Worm (Caenorhabditis elegans): ENCODE results near the gene col-93.
"Not testable (repeated sequence)": the region's sequence is repeated elsewhere in the genome, so short reads cannot be mapped to it uniquely, and the experiment has no call there.

Gene col-93

ce11 chrIII:10985559-10986036, at the start of gene col-93:
col-93 (minus strand) TSS chrIII:10985609.
- TF ChIP-seq ets-7 (tag; optimal IDR thresholded peaks at IDR 0.05) (no peak), tbx-37 (GFP tag; conservative IDR thresholded peaks at IDR 0.05) (no peak), hnd-1 (tag; optimal IDR thresholded peaks at IDR 0.05) (no peak), scrt-1 (GFP tag; IDR thresholded peaks at IDR 0.05) (no peak), hmbx-1 (tag; optimal IDR thresholded peaks at IDR 0.05) (no peak), ceh-13 (GFP tag; optimal IDR thresholded peaks at IDR 0.05) (no peak), aly-1 (tag; optimal IDR thresholded peaks at IDR 0.05) (no peak), tbx-11 (GFP tag; IDR thresholded peaks at IDR 0.05) (no peak), B0310.2 (tag; optimal IDR thresholded peaks at IDR 0.05) (no peak), ama-1 (optimal IDR thresholded peaks at IDR 0.05) (no peak), tra-4 (tag; optimal IDR thresholded peaks at IDR 0.05) (no peak), F13C5.2 (tag; optimal IDR thresholded peaks at IDR 0.05) (no peak), ceh-36 (tag; optimal IDR thresholded peaks at IDR 0.05) (no peak), hmg-4 (GFP tag; optimal IDR thresholded peaks at IDR 0.05) (no peak), pes-1 (GFP tag; IDR thresholded peaks at IDR 0.05) (no peak), flt-1 (GFP tag; IDR thresholded peaks at IDR 0.05) (no peak)

ce11 chrIII:11032872-11033271, 47.5 kb upstream of the col-93 start, which contains the start of gene Y48A6B.9:
Y48A6B.9 (plus strand) TSS chrIII:11033172.
- TF ChIP-seq pes-1 (GFP tag; IDR thresholded peaks at IDR 0.05) = no peak
- TF ChIP-seq flt-1 (GFP tag; IDR thresholded peaks at IDR 0.05) = no peak
- no peak for TF ChIP-seq F13C5.2 (tag; optimal IDR thresholded peaks at IDR 0.05)
- TF ChIP-seq B0310.2 (tag; optimal IDR thresholded peaks at IDR 0.05) = no peak
- no peak for TF ChIP-seq ceh-36 (tag; optimal IDR thresholded peaks at IDR 0.05)
- no peak for TF ChIP-seq ama-1 (optimal IDR thresholded peaks at IDR 0.05)
- TF ChIP-seq ceh-13 (GFP tag; optimal IDR thresholded peaks at IDR 0.05) = no peak
- no peak for TF ChIP-seq scrt-1 (GFP tag; IDR thresholded peaks at IDR 0.05)
- TF ChIP-seq aly-1 (tag; optimal IDR thresholded peaks at IDR 0.05) = no peak

- TF ChIP-seq tbx-37 (GFP tag; conservative IDR thresholded peaks at IDR 0.05) (no peak), pes-1 (GFP tag; IDR thresholded peaks at IDR 0.05) (no peak), ets-7 (tag; optimal IDR thresholded peaks at IDR 0.05) (no peak), ceh-36 (tag; optimal IDR thresholded peaks at IDR 0.05) (no peak), hmg-4 (GFP tag; optimal IDR thresholded peaks at IDR 0.05) (no peak), aly-1 (tag; optimal IDR thresholded peaks at IDR 0.05) (no peak), flt-1 (GFP tag; IDR thresholded peaks at IDR 0.05) (no peak), tra-4 (tag; optimal IDR thresholded peaks at IDR 0.05) (no peak), F13C5.2 (tag; optimal IDR thresholded peaks at IDR 0.05) (no peak), scrt-1 (GFP tag; IDR thresholded peaks at IDR 0.05) (no peak), B0310.2 (tag; optimal IDR thresholded peaks at IDR 0.05) (no peak), ceh-13 (GFP tag; optimal IDR thresholded peaks at IDR 0.05) (no peak), hnd-1 (tag; optimal IDR thresholded peaks at IDR 0.05) (no peak), hmbx-1 (tag; optimal IDR thresholded peaks at IDR 0.05) (no peak)
Observed at ce11 chrIII:11031309-11031708, 45.9 kb upstream of the col-93 start, which contains the start of gene Y48A6B.14. Y48A6B.14 (plus strand) TSS chrIII:11031609.

ce11 chrIII:11029337-11029736, 43.9 kb upstream of the col-93 start, which contains the start of gene Y48A6B.8:
Y48A6B.8 (minus strand) TSS chrIII:11029437.
- not testable (repeated sequence) for TF ChIP-seq tbx-37 (GFP tag; conservative IDR thresholded peaks at IDR 0.05); ceh-13 (GFP tag; optimal IDR thresholded peaks at IDR 0.05); ceh-36 (tag; optimal IDR thresholded peaks at IDR 0.05)

ce11 chrIII:11026516-11027048, 41.2 kb upstream of the col-93 start, which contains the start of gene Y48A6B.7:
Y48A6B.7 (minus strand) TSS chrIII:11026566.
- no peak for TF ChIP-seq tbx-11 (GFP tag; IDR thresholded peaks at IDR 0.05)
- TF ChIP-seq sea-1 (GFP tag; conservative IDR thresholded peaks at IDR 0.05) = no peak

ce11 chrIII:11025138-11025537, 39.7 kb upstream of the col-93 start:
- no peak for TF ChIP-seq sea-1 (GFP tag; conservative IDR thresholded peaks at IDR 0.05)
- TF ChIP-seq F13C5.2 (tag; optimal IDR thresholded peaks at IDR 0.05) = no peak
- no peak for TF ChIP-seq hmbx-1 (tag; optimal IDR thresholded peaks at IDR 0.05)
- TF ChIP-seq hmg-4 (GFP tag; optimal IDR thresholded peaks at IDR 0.05) = no peak

- TF ChIP-seq aly-1 (tag; optimal IDR thresholded peaks at IDR 0.05) (no peak), ama-1 (optimal IDR thresholded peaks at IDR 0.05) (no peak), tra-4 (tag; optimal IDR thresholded peaks at IDR 0.05) (no peak), sea-1 (GFP tag; conservative IDR thresholded peaks at IDR 0.05) (no peak), ceh-13 (GFP tag; optimal IDR thresholded peaks at IDR 0.05) (no peak), tbx-37 (GFP tag; conservative IDR thresholded peaks at IDR 0.05) (no peak), pes-1 (GFP tag; IDR thresholded peaks at IDR 0.05) (no peak), hmbx-1 (tag; optimal IDR thresholded peaks at IDR 0.05) (no peak), ceh-36 (tag; optimal IDR thresholded peaks at IDR 0.05) (no peak)
Observed at ce11 chrIII:11022278-11022677, 36.9 kb upstream of the col-93 start.

- TF ChIP-seq B0310.2 (tag; optimal IDR thresholded peaks at IDR 0.05) (no peak), hmg-4 (GFP tag; optimal IDR thresholded peaks at IDR 0.05) (no peak), F13C5.2 (tag; optimal IDR thresholded peaks at IDR 0.05) (no peak)
Observed at ce11 chrIII:11012264-11012663, 26.9 kb upstream of the col-93 start, which contains the start of gene kvs-4. kvs-4 (plus strand) TSS chrIII:11012564.

ce11 chrIII:11010597-11010996, 25.2 kb upstream of the col-93 start:
- TF ChIP-seq B0310.2 (tag; optimal IDR thresholded peaks at IDR 0.05) (no peak), sea-1 (GFP tag; conservative IDR thresholded peaks at IDR 0.05) (no peak), aly-1 (tag; optimal IDR thresholded peaks at IDR 0.05) (no peak), pes-1 (GFP tag; IDR thresholded peaks at IDR 0.05) (no peak), F13C5.2 (tag; optimal IDR thresholded peaks at IDR 0.05) (no peak), tbx-11 (GFP tag; IDR thresholded peaks at IDR 0.05) (no peak), flt-1 (GFP tag; IDR thresholded peaks at IDR 0.05) (no peak)

All from whole organism, early embryonic.